Fruit fly (Drosophila melanogaster) whole organism, adult: ENCODE data around the gene CG10337.

Source experiments
- Mnt ChIP-seq: fragments of 200-800 bp; sonication (Bioruptor generic); optimal IDR thresholded peaks from 2 replicates; lab custom pipeline; 2016; ENCODE audit warnings: missing biosample characterization, mild to moderate bottlenecking, missing genetic modification characterization
- ovo ChIP-seq: fragments of 200-800 bp; sonication (Bioruptor generic); optimal IDR thresholded peaks from 2 replicates; lab custom pipeline; 2016; ENCODE audit warnings: missing biosample characterization, missing genetic modification characterization

dm6 chr2L:19519611-19520010, 27.1 kb downstream of the CG10337 start:
- TF ChIP-seq Mnt (no peak), ovo (GFP tag; lab: Kevin White, UChicago) (no peak)
